Worm (Caenorhabditis elegans) whole organism, young adult: ENCODE measurements around the gene dot-1.4.

Experiments
- B0035.1 ChIP-seq: sonication (generic microtip); optimal IDR thresholded peaks from 2 replicates; lab custom pipeline; 2016; ENCODE audit warnings: missing genetic modification characterization, mild to moderate bottlenecking, missing compliant biosample characterization, missing genotype, missing genetic modification reagents
- D2030.7 ChIP-seq: fragments of 200-800 bp; sonication (Bioruptor generic); IDR thresholded peaks from 2 replicates; pipeline ENCODE4 v1.3.6; 2022; ENCODE audit warnings: missing genetic modification reagents, missing genetic modification characterization, missing compliant biosample characterization
- F10E7.11 ChIP-seq: sonication (generic microtip); optimal IDR thresholded peaks from 2 replicates; lab custom pipeline; 2017; ENCODE audit warnings: mild to moderate bottlenecking, missing genetic modification characterization, moderate library complexity, missing compliant biosample characterization
- F23B12.7 ChIP-seq: sonication (generic microtip); optimal IDR thresholded peaks from 2 replicates; lab custom pipeline; 2017; ENCODE audit warnings: missing genetic modification characterization, mild to moderate bottlenecking, missing compliant biosample characterization, antibody characterized with exemption, moderate library complexity; ENCODE audit not compliant: insufficient read depth
- F52B5.7 ChIP-seq: sonication (generic microtip); optimal IDR thresholded peaks from 2 replicates; lab custom pipeline; 2016; ENCODE audit warnings: mild to moderate bottlenecking, missing genetic modification characterization, missing compliant biosample characterization
- F55B11.4 ChIP-seq: sonication (generic microtip); optimal IDR thresholded peaks from 2 replicates; lab custom pipeline; 2016; ENCODE audit warnings: missing compliant biosample characterization, missing genetic modification characterization, borderline replicate concordance; ENCODE audit not compliant: insufficient read depth
- K11D2.4 ChIP-seq: fragments of 200-800 bp; sonication (Bioruptor generic); IDR thresholded peaks from 2 replicates; pipeline ENCODE4 v1.3.6; 2022; ENCODE audit warnings: missing genetic modification reagents, missing genetic modification characterization, missing compliant biosample characterization
- T07F8.4 ChIP-seq: sonication (generic microtip); optimal IDR thresholded peaks from 2 replicates; lab custom pipeline; 2016; ENCODE audit warnings: mild to moderate bottlenecking, missing genetic modification characterization, moderate library complexity, missing compliant biosample characterization
- Y56A3A.18 ChIP-seq: fragments of 200-800 bp; sonication (Bioruptor generic); IDR thresholded peaks from 2 replicates; pipeline ENCODE4 v1.3.6; 2022; ENCODE audit warnings: missing genetic modification reagents, missing genetic modification characterization, missing compliant biosample characterization
- ZK185.1 ChIP-seq: sonication (generic microtip); optimal IDR thresholded peaks from 2 replicates; lab custom pipeline; 2016; ENCODE audit warnings: mild to moderate bottlenecking, missing genetic modification characterization, missing compliant biosample characterization; ENCODE audit not compliant: poor library complexity, severe bottlenecking
- akir-1 ChIP-seq: fragments of 200-800 bp; sonication (Bioruptor generic); optimal IDR thresholded peaks from 2 replicates; lab custom pipeline; 2018; ENCODE audit warnings: mild to moderate bottlenecking, missing genetic modification characterization, moderate library complexity, missing compliant biosample characterization
- ama-1 ChIP-seq, 3 experiments: fragments of 150-350 bp in 1 of 3; sonication (generic microtip) in 2 of 3; optimal IDR thresholded peaks; 2 replicates each; lab custom pipeline; 2014 to 2018; ENCODE audit warnings: missing biosample characterization in 2 of 3, missing genetic modification characterization in 2 of 3, missing genetic modification reagents in 2 of 3
- aptf-3 ChIP-seq: fragments of 200-800 bp; sonication (Bioruptor generic); IDR thresholded peaks from 2 replicates; pipeline ENCODE4 v1.3.6; 2022; ENCODE audit warnings: missing genetic modification characterization, missing compliant biosample characterization
- atf-7 ChIP-seq: sonication (generic microtip); optimal IDR thresholded peaks from 2 replicates; lab custom pipeline; 2017; ENCODE audit warnings: mild to moderate bottlenecking, missing genetic modification characterization, missing compliant biosample characterization
- attf-3 ChIP-seq: fragments of 200-800 bp; sonication (Bioruptor generic); conservative IDR thresholded peaks from 2 replicates; pipeline ENCODE4 v1.3.6; 2022; ENCODE audit warnings: missing genetic modification reagents, missing genetic modification characterization, missing compliant biosample characterization
- cebp-2 ChIP-seq: fragments of 200-800 bp; sonication (Bioruptor generic); IDR thresholded peaks from 2 replicates; pipeline ENCODE4 v1.3.6; 2022; ENCODE audit warnings: missing genetic modification characterization, missing compliant biosample characterization
- ceh-100 ChIP-seq: fragments of 200-800 bp; sonication (Bioruptor generic); IDR thresholded peaks from 2 replicates; pipeline ENCODE4 v1.3.6; 2022; ENCODE audit warnings: missing genetic modification reagents, missing genetic modification characterization, missing compliant biosample characterization
- ceh-27 ChIP-seq: fragments of 200-800 bp; sonication (Bioruptor generic); optimal IDR thresholded peaks from 2 replicates; lab custom pipeline; 2018; ENCODE audit warnings: mild to moderate bottlenecking, missing genetic modification characterization, moderate library complexity, missing compliant biosample characterization
- die-1 ChIP-seq: sonication (generic microtip); optimal IDR thresholded peaks from 2 replicates; lab custom pipeline; 2016; ENCODE audit warnings: missing genotype, mild to moderate bottlenecking, missing genetic modification characterization, missing compliant biosample characterization
- egl-44 ChIP-seq: fragments of 200-800 bp; sonication (Bioruptor generic); IDR thresholded peaks from 2 replicates; pipeline ENCODE4 v1.3.6; 2022; ENCODE audit warnings: missing genetic modification reagents, missing genetic modification characterization, missing compliant biosample characterization
- egrh-3 ChIP-seq: fragments of 200-800 bp; sonication (Bioruptor generic); IDR thresholded peaks from 2 replicates; pipeline ENCODE4 v1.3.6; 2022; ENCODE audit warnings: missing genetic modification reagents, missing genetic modification characterization, missing compliant biosample characterization
- ekl-4 ChIP-seq: fragments of 200-800 bp; sonication (Bioruptor generic); IDR thresholded peaks from 2 replicates; pipeline ENCODE4 v1.3.6; 2022; ENCODE audit warnings: missing genetic modification reagents, missing genetic modification characterization, missing compliant biosample characterization
- gei-17 ChIP-seq: fragments of 200-800 bp; sonication (Bioruptor generic); optimal IDR thresholded peaks from 2 replicates; lab custom pipeline; 2018; ENCODE audit warnings: mild to moderate bottlenecking, missing genetic modification characterization, missing compliant biosample characterization
- hmg-1.2 ChIP-seq: fragments of 200-800 bp; sonication (Bioruptor generic); IDR thresholded peaks from 2 replicates; pipeline ENCODE4 v1.3.6; 2022; ENCODE audit warnings: missing genetic modification reagents, missing genetic modification characterization, missing compliant biosample characterization
- hrde-1 ChIP-seq: sonication (generic microtip); optimal IDR thresholded peaks from 2 replicates; lab custom pipeline; 2016; ENCODE audit warnings: missing genetic modification characterization, mild to moderate bottlenecking, missing compliant biosample characterization, moderate library complexity, missing genotype, missing genetic modification reagents, borderline replicate concordance
- let-607 ChIP-seq, 2 experiments: fragments of 200-800 bp in 1 of 2; sonication (Bioruptor generic) in 1 of 2; sonication (generic microtip) in 1 of 2; optimal IDR thresholded peaks; 2 replicates each; lab custom pipeline; 2016 to 2018; ENCODE audit warnings: mild to moderate bottlenecking in 2 of 2, missing compliant biosample characterization in 2 of 2, missing genetic modification characterization in 2 of 2, moderate library complexity in 2 of 2, missing genotype in 1 of 2
- lin-40 ChIP-seq: sonication (generic microtip); optimal IDR thresholded peaks from 2 replicates; lab custom pipeline; 2016; ENCODE audit warnings: missing genetic modification characterization, mild to moderate bottlenecking, missing compliant biosample characterization, missing genotype, missing genetic modification reagents
- lsl-1 ChIP-seq: fragments of 200-800 bp; sonication (Bioruptor generic); optimal IDR thresholded peaks from 2 replicates; lab custom pipeline; 2018; ENCODE audit warnings: mild to moderate bottlenecking, missing genetic modification characterization, moderate library complexity, missing compliant biosample characterization
- madf-3 ChIP-seq: fragments of 200-800 bp; sonication (Bioruptor generic); IDR thresholded peaks from 2 replicates; pipeline ENCODE4 v1.3.6; 2022; ENCODE audit warnings: missing genetic modification reagents, missing genetic modification characterization, missing compliant biosample characterization
- mel-28 ChIP-seq: sonication (generic microtip); optimal IDR thresholded peaks from 2 replicates; lab custom pipeline; 2016; ENCODE audit warnings: borderline replicate concordance, mild to moderate bottlenecking, missing genetic modification characterization, missing compliant biosample characterization
- mes-4 ChIP-seq: sonication (generic microtip); optimal IDR thresholded peaks from 2 replicates; lab custom pipeline; 2016; ENCODE audit warnings: missing genotype, missing genetic modification characterization, missing compliant biosample characterization
- nfya-2 ChIP-seq: fragments of 200-800 bp; sonication (Bioruptor generic); IDR thresholded peaks from 2 replicates; pipeline ENCODE4 v1.3.6; 2022; ENCODE audit warnings: missing genetic modification reagents, missing genetic modification characterization, missing compliant biosample characterization
- nhr-179 ChIP-seq: sonication (generic microtip); optimal IDR thresholded peaks from 2 replicates; lab custom pipeline; 2016; ENCODE audit warnings: mild to moderate bottlenecking, missing genetic modification characterization, missing compliant biosample characterization
- nhr-80 ChIP-seq: sonication (generic microtip); optimal IDR thresholded peaks from 2 replicates; lab custom pipeline; 2016; ENCODE audit warnings: missing genetic modification characterization, missing compliant biosample characterization
- nhr-90 ChIP-seq: sonication (generic microtip); optimal IDR thresholded peaks from 2 replicates; lab custom pipeline; 2016; ENCODE audit warnings: missing genotype, mild to moderate bottlenecking, missing genetic modification characterization, missing compliant biosample characterization
- rcor-1 ChIP-seq: fragments of 200-800 bp; sonication (Bioruptor generic); IDR thresholded peaks from 2 replicates; pipeline ENCODE4 v1.3.6; 2022; ENCODE audit warnings: missing genetic modification reagents, missing genetic modification characterization, missing compliant biosample characterization
- rec-8 ChIP-seq, 2 experiments: sonication (generic microtip); optimal IDR thresholded peaks; 2 replicates each; lab custom pipeline; 2016; ENCODE audit warnings: mild to moderate bottlenecking in 2 of 2, missing genetic modification characterization in 2 of 2, missing genetic modification reagents in 2 of 2, missing genotype in 2 of 2, missing biosample characterization in 1 of 2, missing compliant biosample characterization in 1 of 2, moderate library complexity in 1 of 2
- repo-1 ChIP-seq: sonication (generic microtip); optimal IDR thresholded peaks from 2 replicates; lab custom pipeline; 2017; ENCODE audit warnings: mild to moderate bottlenecking, missing genetic modification characterization, missing compliant biosample characterization
- sdz-38 ChIP-seq: sonication (generic microtip); optimal IDR thresholded peaks from 2 replicates; lab custom pipeline; 2016; ENCODE audit warnings: missing genotype, missing genetic modification characterization, missing compliant biosample characterization
- snpc-3.4 ChIP-seq: sonication (generic microtip); optimal IDR thresholded peaks from 2 replicates; lab custom pipeline; 2017; ENCODE audit warnings: missing genetic modification characterization, mild to moderate bottlenecking, missing compliant biosample characterization, antibody characterized with exemption, moderate library complexity, missing genotype, missing genetic modification reagents
- snpc-4 ChIP-seq, 5 experiments: fragments of 150-350 bp in 1 of 5; sonication (generic microtip) in 4 of 5; optimal IDR thresholded peaks; 2 replicates each; lab custom pipeline; 2014 to 2018; ENCODE audit warnings: missing genetic modification characterization in 5 of 5, missing biosample characterization in 3 of 5, antibody characterized with exemption in 2 of 5, mild to moderate bottlenecking in 2 of 5, missing compliant biosample characterization in 2 of 5, missing genotype in 2 of 5, moderate library complexity in 2 of 5, missing genetic modification reagents in 1 of 5
- somi-1 ChIP-seq: fragments of 200-800 bp; sonication (Bioruptor generic); optimal IDR thresholded peaks from 2 replicates; lab custom pipeline; 2018; ENCODE audit warnings: mild to moderate bottlenecking, missing genetic modification characterization, missing compliant biosample characterization
- tbp1 ChIP-seq: fragments of 200-800 bp; sonication (Bioruptor generic); optimal IDR thresholded peaks from 2 replicates; lab custom pipeline; 2018; ENCODE audit warnings: mild to moderate bottlenecking, missing genetic modification characterization, missing compliant biosample characterization
- ztf-18 ChIP-seq: sonication (generic microtip); optimal IDR thresholded peaks from 2 replicates; lab custom pipeline; 2016; ENCODE audit warnings: missing genotype, mild to moderate bottlenecking, missing genetic modification characterization, missing compliant biosample characterization
- ztf-25 ChIP-seq: fragments of 200-800 bp; sonication (Bioruptor generic); IDR thresholded peaks from 2 replicates; pipeline ENCODE4 v1.3.6; 2022; ENCODE audit warnings: missing genetic modification reagents, missing genetic modification characterization, missing compliant biosample characterization
- ztf-26 ChIP-seq: sonication (generic microtip); optimal IDR thresholded peaks from 2 replicates; lab custom pipeline; 2017; ENCODE audit warnings: missing genetic modification characterization, missing compliant biosample characterization

dot-1.4 gene

DNA sequence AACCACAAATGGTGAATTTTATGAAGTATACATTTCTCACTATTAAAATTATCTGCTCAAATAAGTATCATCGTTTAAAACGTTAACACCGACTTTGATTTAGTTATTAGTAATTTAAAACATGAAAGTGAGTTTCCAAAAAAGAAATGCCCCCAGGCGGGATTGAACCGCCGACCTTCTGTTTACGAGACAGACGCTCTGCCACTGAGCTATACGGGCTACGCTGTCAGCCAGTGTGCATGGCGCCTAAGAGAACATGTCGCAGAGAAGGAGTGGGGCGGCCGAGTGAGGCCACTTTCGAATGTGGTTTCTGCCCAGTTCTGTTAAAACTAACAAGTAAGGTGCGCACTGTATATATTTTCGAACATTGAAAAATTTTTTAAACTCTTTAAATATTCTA is 3.5 kb upstream of the dot-1.4 start (continued):
- TF ChIP-seq sdz-38 (no peak), mel-28 (tag; lab: Kevin White, UChicago) (peak; percentile 39), ekl-4 (GFP tag; lab: Robert Waterston, UW) (peak; percentile 63), attf-3 (0 out of 2 replicates have a peak, but pooled peaks have one; percentile 16), ZK185.1 (tag; lab: Kevin White, UChicago) (peak; percentile 93), ztf-18 (tag; lab: Kevin White, UChicago) (peak; percentile 52), cebp-2 (GFP tag; lab: Robert Waterston, UW) (no peak), somi-1 (GFP tag; lab: Kevin White, UChicago) (peak; percentile 68), egl-44 (peak; percentile 82), T07F8.4 (tag; lab: Kevin White, UChicago) (peak; percentile 25), egrh-3 (peak; percentile 59; the same call in 1 of the 2 replicates), rec-8 (tag; optimal IDR thresholded peaks at IDR 0.05; lab: Kevin White, UChicago) (peak; percentile 78 to 80), nfya-2 (GFP tag; lab: Robert Waterston, UW) (no peak), F23B12.7 (tag; lab: Kevin White, UChicago) (peak; percentile 45), nhr-80 (peak; percentile 3), nhr-90 (tag; lab: Kevin White, UChicago) (peak; percentile 61), madf-3 (no peak), ceh-100 (GFP tag; lab: Robert Waterston, UW) (0 out of 2 replicates have a peak, but pooled peaks have one; percentile 30), nhr-179 (tag; lab: Kevin White, UChicago) (peak; percentile 39), akir-1 (GFP tag; lab: Kevin White, UChicago) (no peak), rcor-1 (GFP tag; lab: Robert Waterston, UW) (peak; percentile 81), Y56A3A.18 (GFP tag; lab: Robert Waterston, UW) (peak; percentile 76; the same call in 1 of the 2 replicates), ztf-26 (tag; lab: Kevin White, UChicago) (peak; percentile 71), ama-1 (optimal IDR thresholded peaks at IDR 0.05; lab: Kevin White, UChicago) (no peak), ama-1 (GFP tag; optimal IDR thresholded peaks at IDR 0.05; lab: Kevin White, UChicago) (peak in 1 of 2 experiments; percentile 25), mes-4 (peak; percentile 59), lin-40 (tag; lab: Kevin White, UChicago) (peak; percentile 83), D2030.7 (GFP tag; lab: Robert Waterston, UW) (peak; percentile 83), hmg-1.2 (peak; percentile 82), atf-7 (tag; lab: Kevin White, UChicago) (peak; percentile 32), ceh-27 (GFP tag; lab: Kevin White, UChicago) (peak; percentile 69), aptf-3 (GFP tag; lab: Robert Waterston, UW) (no peak), F52B5.7 (peak; percentile 66), tbp1 (GFP tag; lab: Kevin White, UChicago) (peak; percentile 96), B0035.1 (tag; lab: Kevin White, UChicago) (no peak), die-1 (tag; lab: Kevin White, UChicago) (peak; percentile 84), let-607 (tag; optimal IDR thresholded peaks at IDR 0.05; lab: Kevin White, UChicago) (peak in 1 of 2 experiments; percentile 54), F55B11.4 (tag; lab: Kevin White, UChicago) (no peak), F10E7.11 (tag; lab: Kevin White, UChicago) (no peak), hrde-1 (peak; percentile 18), K11D2.4 (peak; percentile 81), snpc-4 (GFP tag; optimal IDR thresholded peaks at IDR 0.05; lab: Kevin White, UChicago) (peak; percentile 33), snpc-4 (tag; optimal IDR thresholded peaks at IDR 0.05; lab: Kevin White, UChicago) (peak in 3 of 4 experiments; percentile 20 to 75 (median 61)), gei-17 (peak; percentile 89), lsl-1 (peak; percentile 4), repo-1 (peak; percentile 5), snpc-3.4 (tag; lab: Kevin White, UChicago) (peak; percentile 58), ztf-25 (GFP tag; lab: Robert Waterston, UW) (peak; percentile 84; the same call in 1 of the 2 replicates)
